Fruit fly (Drosophila melanogaster) whole organism, pupa: Measurements from ENCODE around the gene Ipo9.

Source experiments
- CG10348 ChIP-seq: fragments of 200-800 bp; sonication (Bioruptor generic); IDR thresholded peaks from 2 replicates; pipeline ENCODE4 v1.3.6; 2022; ENCODE audit warnings: missing biosample characterization, missing genetic modification characterization
- CG12605 ChIP-seq: fragments of 200-800 bp; sonication (Bioruptor generic); IDR thresholded peaks from 2 replicates; pipeline ENCODE4 v1.3.6; 2022; ENCODE audit warnings: missing biosample characterization, missing genetic modification characterization
- CG13204 ChIP-seq: fragments of 200-800 bp; sonication (Bioruptor generic); optimal IDR thresholded peaks from 2 replicates; lab custom pipeline; 2018; ENCODE audit warnings: missing biosample characterization, mild to moderate bottlenecking, missing genetic modification characterization, moderate library complexity
- CG14655 ChIP-seq: fragments of 200-800 bp; sonication (Bioruptor generic); optimal IDR thresholded peaks from 3 replicates; lab custom pipeline; 2017; ENCODE audit warnings: mild to moderate bottlenecking, missing biosample characterization, missing genetic modification reagents, missing genetic modification characterization
- CG15710 ChIP-seq: fragments of 200-800 bp; sonication (Bioruptor generic); optimal IDR thresholded peaks from 2 replicates; lab custom pipeline; 2018; ENCODE audit warnings: missing biosample characterization, mild to moderate bottlenecking, missing genetic modification characterization, moderate library complexity
- CG17806 ChIP-seq: fragments of 200-800 bp; sonication (Bioruptor generic); optimal IDR thresholded peaks from 2 replicates; lab custom pipeline; 2018; ENCODE audit warnings: missing biosample characterization, mild to moderate bottlenecking, missing genetic modification characterization, moderate library complexity
- CG32121 ChIP-seq: fragments of 200-800 bp; sonication (Bioruptor generic); IDR thresholded peaks from 2 replicates; pipeline ENCODE4 v1.3.6; 2022; ENCODE audit warnings: missing biosample characterization, missing genetic modification characterization
- CG34367 ChIP-seq: fragments of 200-800 bp; sonication (Bioruptor generic); optimal IDR thresholded peaks from 2 replicates; lab custom pipeline; 2018; ENCODE audit warnings: missing biosample characterization, mild to moderate bottlenecking, missing genetic modification characterization
- CG4496 ChIP-seq: fragments of 200-800 bp; sonication (Bioruptor generic); IDR thresholded peaks from 3 replicates; pipeline ENCODE4 v1.3.6; 2022; ENCODE audit warnings: missing biosample characterization, missing genetic modification characterization
- CG8159 ChIP-seq: fragments of 200-800 bp; sonication (Bioruptor generic); optimal IDR thresholded peaks from 3 replicates; lab custom pipeline; 2018; ENCODE audit warnings: missing biosample characterization, mild to moderate bottlenecking, missing genetic modification characterization, moderate library complexity
- CG8301 ChIP-seq: fragments of 200-800 bp; sonication (Bioruptor generic); optimal IDR thresholded peaks from 2 replicates; lab custom pipeline; 2018; ENCODE audit warnings: missing biosample characterization, mild to moderate bottlenecking, missing genetic modification characterization
- CG9948 ChIP-seq: fragments of 200-800 bp; sonication (Bioruptor generic); optimal IDR thresholded peaks from 2 replicates; lab custom pipeline; 2018; ENCODE audit warnings: missing biosample characterization, mild to moderate bottlenecking, missing genetic modification characterization, moderate library complexity
- D1 ChIP-seq: fragments of 200-800 bp; sonication (Bioruptor generic); optimal IDR thresholded peaks from 2 replicates; lab custom pipeline; 2018; ENCODE audit warnings: missing biosample characterization, mild to moderate bottlenecking, missing genetic modification characterization, moderate library complexity
- EcR ChIP-seq: fragments of 200-800 bp; sonication (Bioruptor generic); optimal IDR thresholded peaks from 3 replicates; lab custom pipeline; 2019; ENCODE audit warnings: missing biosample characterization, missing genetic modification characterization, mild to moderate bottlenecking, moderate library complexity, missing genetic modification reagents
- Ets98B ChIP-seq: fragments of 200-800 bp; sonication (Bioruptor generic); IDR thresholded peaks from 2 replicates; pipeline ENCODE4 v1.3.6; 2022; ENCODE audit warnings: missing biosample characterization, missing genetic modification characterization
- Pif1A ChIP-seq: fragments of 200-800 bp; sonication (Bioruptor generic); optimal IDR thresholded peaks from 3 replicates; lab custom pipeline; 2016; ENCODE audit warnings: missing biosample characterization, missing genetic modification characterization
- Pif1B ChIP-seq: fragments of 200-800 bp; sonication (Bioruptor generic); optimal IDR thresholded peaks from 3 replicates; lab custom pipeline; 2016; ENCODE audit warnings: missing biosample characterization, missing genetic modification characterization
- Snoo ChIP-seq: fragments of 200-800 bp; sonication (Bioruptor generic); optimal IDR thresholded peaks from 3 replicates; lab custom pipeline; 2017; ENCODE audit warnings: missing biosample characterization, mild to moderate bottlenecking, missing genetic modification characterization, inconsistent platforms
- fd96Ca ChIP-seq: fragments of 200-800 bp; sonication (Bioruptor generic); IDR thresholded peaks from 3 replicates; pipeline ENCODE4 v1.3.6; 2022; ENCODE audit warnings: missing biosample characterization, missing genetic modification characterization
- gl ChIP-seq: fragments of 200-800 bp; sonication (Bioruptor generic); optimal IDR thresholded peaks from 2 replicates; lab custom pipeline; 2018; ENCODE audit warnings: missing biosample characterization, mild to moderate bottlenecking, missing genetic modification characterization
- rn ChIP-seq: fragments of 200-800 bp; sonication (Bioruptor generic); IDR thresholded peaks from 2 replicates; pipeline ENCODE4 v1.3.6; 2022; ENCODE audit warnings: missing biosample characterization, missing genetic modification characterization

Gene Ipo9

dm6 chr3R:11437528-11437927 is 25.2 kb downstream of the Ipo9 start, which contains the start of gene CG17230:
CG17230 (plus strand) TSS chr3R:11437785.
- TF ChIP-seq CG13204 (no peak), CG4496 (GFP tag; lab: Robert Waterston, UW) (no peak), Snoo (tag; lab: Kevin White, UChicago) (no peak), Pif1A (GFP tag; lab: Kevin White, UChicago) (no peak), CG17806 (tag; lab: Kevin White, UChicago) (no peak), CG32121 (GFP tag; lab: Robert Waterston, UW) (no peak)

dm6 chr3R:11441038-11441437 is 28.7 kb downstream of the Ipo9 start:
- no peak for TF ChIP-seq EcR (GFP tag; lab: Kevin White, UChicago)
- no peak for TF ChIP-seq gl (tag; lab: Kevin White, UChicago)
- TF ChIP-seq fd96Ca (GFP tag; lab: Robert Waterston, UW), result no peak
- no peak for TF ChIP-seq CG12605
- TF ChIP-seq CG15710 (tag; lab: Kevin White, UChicago), result no peak
- no peak for TF ChIP-seq rn (GFP tag; lab: Robert Waterston, UW)
- TF ChIP-seq D1 (tag; lab: Kevin White, UChicago), result no peak
- TF ChIP-seq CG4496 (GFP tag; lab: Robert Waterston, UW), result no peak
- no peak for TF ChIP-seq Ets98B
- TF ChIP-seq CG13204, result no peak
- no peak for TF ChIP-seq Pif1B
- no peak for TF ChIP-seq CG9948 (tag; lab: Kevin White, UChicago)
- TF ChIP-seq CG10348 (GFP tag; lab: Robert Waterston, UW), result no peak
- TF ChIP-seq CG8159 (tag; lab: Kevin White, UChicago), result no peak
- TF ChIP-seq CG14655, result no peak
- TF ChIP-seq CG32121 (GFP tag; lab: Robert Waterston, UW), result no peak

- TF ChIP-seq Pif1B, result no peak
- peak; percentile 13 for TF ChIP-seq gl (tag; lab: Kevin White, UChicago)
- TF ChIP-seq CG12605, result 0 out of 2 replicates have a peak, but pooled peaks have one; percentile 14
- TF ChIP-seq Snoo (tag; lab: Kevin White, UChicago), result peak; percentile 6
- no peak for TF ChIP-seq CG8159 (tag; lab: Kevin White, UChicago)
- TF ChIP-seq, all 21 proteins: peak for 3
Measured at dm6 chr3R:11449688-11450087, 37.4 kb downstream of the Ipo9 start.

- no peak for TF ChIP-seq Pif1A (GFP tag; lab: Kevin White, UChicago)
- no peak for TF ChIP-seq Ets98B
- TF ChIP-seq CG13204, result no peak
- no peak for TF ChIP-seq CG14655
- no peak for TF ChIP-seq CG34367
- TF ChIP-seq CG10348 (GFP tag; lab: Robert Waterston, UW), result no peak
- no peak for TF ChIP-seq CG8159 (tag; lab: Kevin White, UChicago)
- TF ChIP-seq rn (GFP tag; lab: Robert Waterston, UW), result no peak
- TF ChIP-seq CG15710 (tag; lab: Kevin White, UChicago), result no peak
- TF ChIP-seq CG12605, result no peak
- no peak for TF ChIP-seq gl (tag; lab: Kevin White, UChicago)
- no peak for TF ChIP-seq CG32121 (GFP tag; lab: Robert Waterston, UW)
- TF ChIP-seq EcR (GFP tag; lab: Kevin White, UChicago), result no peak
Measured at dm6 chr3R:11451207-11451841, 39.0 kb downstream of the Ipo9 start, which contains the start of gene sals. sals (minus strand) TSS chr3R:11451791.

dm6 chr3R:11452041-11452440 is 39.7 kb downstream of the Ipo9 start:
- TF ChIP-seq Snoo (tag; lab: Kevin White, UChicago) (no peak), CG15710 (tag; lab: Kevin White, UChicago) (no peak), Pif1B (no peak), Ets98B (no peak), Pif1A (GFP tag; lab: Kevin White, UChicago) (no peak), CG4496 (GFP tag; lab: Robert Waterston, UW) (peak; percentile 71)

- no peak for TF ChIP-seq EcR (GFP tag; lab: Kevin White, UChicago)
- TF ChIP-seq CG8301 (tag; lab: Kevin White, UChicago), result no peak
- TF ChIP-seq CG4496 (GFP tag; lab: Robert Waterston, UW), result peak; percentile 45; the same call in 1 of the 3 replicates
- TF ChIP-seq Pif1B, result peak; percentile 7
- TF ChIP-seq fd96Ca (GFP tag; lab: Robert Waterston, UW), result 0 out of 3 replicates have a peak, but pooled peaks have one; percentile 38
- peak; percentile 64 for TF ChIP-seq Snoo (tag; lab: Kevin White, UChicago)
- TF ChIP-seq CG12605, result no peak
- peak; percentile 24 for TF ChIP-seq CG8159 (tag; lab: Kevin White, UChicago)
- TF ChIP-seq gl (tag; lab: Kevin White, UChicago), result no peak
- TF ChIP-seq CG32121 (GFP tag; lab: Robert Waterston, UW), result peak; percentile 48
- TF ChIP-seq rn (GFP tag; lab: Robert Waterston, UW), result no peak
- no peak for TF ChIP-seq D1 (tag; lab: Kevin White, UChicago)
- TF ChIP-seq CG15710 (tag; lab: Kevin White, UChicago), result no peak
- TF ChIP-seq Ets98B, result no peak
- TF ChIP-seq CG10348 (GFP tag; lab: Robert Waterston, UW), result peak; percentile 28; the same call in 1 of the 2 replicates
- TF ChIP-seq CG13204, result no peak
- TF ChIP-seq CG14655, result peak; percentile 37
- TF ChIP-seq CG17806 (tag; lab: Kevin White, UChicago), result peak; percentile 9
- peak; percentile 32 for TF ChIP-seq Pif1A (GFP tag; lab: Kevin White, UChicago)
- TF ChIP-seq CG34367, result no peak
- peak; percentile 26 for TF ChIP-seq CG9948 (tag; lab: Kevin White, UChicago)
- TF ChIP-seq, all 21 proteins: peak for 11
Measured at dm6 chr3R:11454210-11454904, 42.0 kb downstream of the Ipo9 start.
